Fruit fly (Drosophila melanogaster) whole organism, prepupa: ENCODE data around the gene NP15.6.

Source experiments
- Blimp-1 ChIP-seq: fragments of 200-800 bp; sonication (Bioruptor generic); optimal IDR thresholded peaks from 3 replicates; lab custom pipeline; 2017; ENCODE audit warnings: missing biosample characterization, missing genetic modification characterization, mild to moderate bottlenecking, moderate library complexity, missing genetic modification reagents
- CG10631 ChIP-seq: fragments of 200-800 bp; sonication (Bioruptor generic); optimal IDR thresholded peaks from 2 replicates; lab custom pipeline; 2016; ENCODE audit warnings: missing biosample characterization, missing genetic modification characterization
- CG10669 ChIP-seq: fragments of 200-800 bp; sonication (Bioruptor generic); optimal IDR thresholded peaks from 3 replicates; lab custom pipeline; 2018; ENCODE audit warnings: missing biosample characterization, mild to moderate bottlenecking, missing genetic modification characterization, moderate library complexity
- CG11294 ChIP-seq: fragments of 200-800 bp; sonication (Bioruptor generic); IDR thresholded peaks from 2 replicates; pipeline ENCODE4 v1.3.6; 2022; ENCODE audit warnings: missing biosample characterization, missing genetic modification characterization
- CG11762 ChIP-seq: fragments of 200-800 bp; sonication (Bioruptor generic); optimal IDR thresholded peaks from 3 replicates; lab custom pipeline; 2016; ENCODE audit warnings: missing biosample characterization, missing genetic modification characterization; ENCODE audit not compliant: insufficient read depth
- CG15336 ChIP-seq: fragments of 200-800 bp; sonication (Bioruptor generic); IDR thresholded peaks from 2 replicates; pipeline ENCODE4 v1.3.6; 2022; ENCODE audit warnings: missing biosample characterization, missing genetic modification characterization
- CG3032 ChIP-seq: fragments of 200-800 bp; optimal IDR thresholded peaks from 2 replicates; lab custom pipeline; 2019; ENCODE audit warnings: missing biosample characterization, mild to moderate bottlenecking, missing genetic modification characterization, moderate library complexity
- CG31627 ChIP-seq: fragments of 200-800 bp; sonication (Bioruptor generic); optimal IDR thresholded peaks from 3 replicates; lab custom pipeline; 2016; ENCODE audit warnings: missing biosample characterization, missing genetic modification characterization
- CG32006 ChIP-seq: fragments of 200-800 bp; sonication (Bioruptor generic); optimal IDR thresholded peaks from 3 replicates; lab custom pipeline; 2017; ENCODE audit warnings: missing biosample characterization, mild to moderate bottlenecking, missing genetic modification characterization
- CG34406 ChIP-seq: fragments of 200-800 bp; sonication (Bioruptor generic); optimal IDR thresholded peaks from 3 replicates; lab custom pipeline; 2016; ENCODE audit warnings: missing biosample characterization, missing genetic modification characterization
- CG3919 ChIP-seq: fragments of 200-800 bp; sonication (Bioruptor generic); optimal IDR thresholded peaks from 3 replicates; lab custom pipeline; 2016; ENCODE audit warnings: missing biosample characterization, missing genetic modification characterization
- CG4318 ChIP-seq: fragments of 200-800 bp; sonication (Bioruptor generic); optimal IDR thresholded peaks from 3 replicates; lab custom pipeline; 2017; ENCODE audit warnings: missing biosample characterization, mild to moderate bottlenecking, missing genetic modification characterization
- CG6163 ChIP-seq: fragments of 200-800 bp; sonication (Bioruptor generic); IDR thresholded peaks from 3 replicates; pipeline ENCODE4 v1.3.6; 2022; ENCODE audit warnings: missing biosample characterization, missing genetic modification characterization
- CG6276 ChIP-seq: fragments of 200-800 bp; sonication (Bioruptor generic); optimal IDR thresholded peaks from 2 replicates; lab custom pipeline; 2017; ENCODE audit warnings: missing biosample characterization, mild to moderate bottlenecking, missing genetic modification characterization
- CG6808 ChIP-seq: fragments of 200-800 bp; sonication (Bioruptor generic); optimal IDR thresholded peaks from 3 replicates; lab custom pipeline; 2017; ENCODE audit warnings: missing biosample characterization, missing genetic modification characterization, mild to moderate bottlenecking, moderate library complexity, missing genetic modification reagents
- CG6854 ChIP-seq: fragments of 200-800 bp; sonication (Bioruptor generic); optimal IDR thresholded peaks from 2 replicates; lab custom pipeline; 2017; ENCODE audit warnings: missing biosample characterization, mild to moderate bottlenecking, missing genetic modification characterization
- CG8119 ChIP-seq: fragments of 200-800 bp; sonication (Bioruptor generic); IDR thresholded peaks from 3 replicates; pipeline ENCODE4 v1.3.6; 2022; ENCODE audit warnings: missing biosample characterization, missing genetic modification characterization
- CG8319 ChIP-seq: fragments of 200-800 bp; sonication (Bioruptor generic); optimal IDR thresholded peaks from 3 replicates; lab custom pipeline; 2016; ENCODE audit warnings: missing biosample characterization, missing genetic modification characterization
- CG8632 ChIP-seq: fragments of 200-800 bp; sonication (Bioruptor generic); optimal IDR thresholded peaks from 3 replicates; lab custom pipeline; 2016; ENCODE audit warnings: missing biosample characterization, missing genetic modification characterization
- CG9139 ChIP-seq: fragments of 200-800 bp; sonication (Bioruptor generic); optimal IDR thresholded peaks from 3 replicates; lab custom pipeline; 2017; ENCODE audit warnings: missing biosample characterization, mild to moderate bottlenecking, missing genetic modification characterization
- Eip75B ChIP-seq: fragments of 200-800 bp; sonication (Bioruptor generic); optimal IDR thresholded peaks from 3 replicates; lab custom pipeline; 2016; ENCODE audit warnings: missing biosample characterization, missing genetic modification characterization
- Ets21C ChIP-seq: fragments of 200-800 bp; sonication (Bioruptor generic); optimal IDR thresholded peaks from 3 replicates; lab custom pipeline; 2016; ENCODE audit warnings: missing biosample characterization, missing genetic modification characterization
- Gug ChIP-seq: fragments of 200-800 bp; sonication (Bioruptor generic); IDR thresholded peaks from 2 replicates; pipeline ENCODE4 v1.3.6; 2022; ENCODE audit warnings: missing biosample characterization, missing genetic modification characterization
- Lpt ChIP-seq: fragments of 200-800 bp; sonication (Bioruptor generic); optimal IDR thresholded peaks from 3 replicates; lab custom pipeline; 2016; ENCODE audit warnings: missing biosample characterization, missing genetic modification characterization
- Met ChIP-seq: fragments of 200-800 bp; sonication (Bioruptor generic); optimal IDR thresholded peaks from 3 replicates; lab custom pipeline; 2016; ENCODE audit warnings: missing biosample characterization, missing genetic modification characterization
- OdsH ChIP-seq: fragments of 200-800 bp; sonication (Bioruptor generic); optimal IDR thresholded peaks from 3 replicates; lab custom pipeline; 2016; ENCODE audit warnings: missing biosample characterization, missing genetic modification characterization
- Smox ChIP-seq: fragments of 200-800 bp; sonication (Bioruptor generic); optimal IDR thresholded peaks from 3 replicates; lab custom pipeline; 2016; ENCODE audit warnings: missing biosample characterization, missing genetic modification characterization
- Sox102F ChIP-seq: fragments of 200-800 bp; sonication (Bioruptor generic); optimal IDR thresholded peaks from 2 replicates; lab custom pipeline; 2016; ENCODE audit warnings: missing biosample characterization, mild to moderate bottlenecking, missing genetic modification characterization
- Sox14 ChIP-seq: fragments of 200-800 bp; sonication (Bioruptor generic); optimal IDR thresholded peaks from 3 replicates; lab custom pipeline; 2016; ENCODE audit warnings: missing biosample characterization, missing genetic modification characterization
- Sox15 ChIP-seq: fragments of 200-800 bp; sonication (Bioruptor generic); optimal IDR thresholded peaks from 3 replicates; lab custom pipeline; 2016; ENCODE audit warnings: missing biosample characterization, missing genetic modification characterization
- achi ChIP-seq: fragments of 200-800 bp; sonication (Bioruptor generic); optimal IDR thresholded peaks from 3 replicates; lab custom pipeline; 2016; ENCODE audit warnings: missing biosample characterization, missing genetic modification characterization
- cyc ChIP-seq: fragments of 200-800 bp; sonication (Bioruptor generic); optimal IDR thresholded peaks from 3 replicates; lab custom pipeline; 2016; ENCODE audit warnings: missing biosample characterization, missing genetic modification characterization
- dac ChIP-seq: fragments of 200-800 bp; sonication (Bioruptor generic); optimal IDR thresholded peaks from 2 replicates; lab custom pipeline; 2017; ENCODE audit warnings: missing biosample characterization, mild to moderate bottlenecking, missing genetic modification characterization
- dsx ChIP-seq: fragments of 200-800 bp; optimal IDR thresholded peaks from 3 replicates; lab custom pipeline; 2019; ENCODE audit warnings: missing biosample characterization, mild to moderate bottlenecking, missing genetic modification characterization, moderate library complexity; ENCODE audit not compliant: poor library complexity, severe bottlenecking
- eg ChIP-seq: fragments of 200-800 bp; sonication (Bioruptor generic); IDR thresholded peaks from 3 replicates; pipeline ENCODE4 v1.3.6; 2022; ENCODE audit warnings: missing biosample characterization, missing genetic modification characterization
- esn ChIP-seq: fragments of 200-800 bp; sonication (Bioruptor generic); optimal IDR thresholded peaks from 2 replicates; lab custom pipeline; 2016; ENCODE audit warnings: missing biosample characterization, mild to moderate bottlenecking, missing genetic modification characterization, moderate library complexity
- fd59A ChIP-seq: fragments of 200-800 bp; sonication (Bioruptor generic); optimal IDR thresholded peaks from 2 replicates; lab custom pipeline; 2017; ENCODE audit warnings: missing biosample characterization, mild to moderate bottlenecking, missing genetic modification characterization, missing genetic modification reagents
- fd85E ChIP-seq: fragments of 200-800 bp; sonication (Bioruptor generic); optimal IDR thresholded peaks from 3 replicates; lab custom pipeline; 2016; ENCODE audit warnings: missing biosample characterization, missing genetic modification characterization
- fkh ChIP-seq: fragments of 200-800 bp; sonication (Bioruptor generic); optimal IDR thresholded peaks from 3 replicates; lab custom pipeline; 2017; ENCODE audit warnings: missing biosample characterization, mild to moderate bottlenecking, missing genetic modification characterization, moderate library complexity
- lz ChIP-seq: fragments of 200-800 bp; sonication (Bioruptor generic); optimal IDR thresholded peaks from 3 replicates; lab custom pipeline; 2016; ENCODE audit warnings: missing biosample characterization, missing genetic modification characterization
- pdm3 ChIP-seq: fragments of 200-800 bp; sonication (Bioruptor generic); optimal IDR thresholded peaks from 3 replicates; lab custom pipeline; 2016; ENCODE audit warnings: missing biosample characterization, missing genetic modification characterization
- salr ChIP-seq, 2 experiments: fragments of 200-800 bp; sonication (Bioruptor generic); optimal IDR thresholded peaks; 3 replicates each; lab custom pipeline; 2016 to 2018; ENCODE audit warnings: missing biosample characterization in 2 of 2, missing genetic modification characterization in 2 of 2, mild to moderate bottlenecking in 1 of 2
- spab ChIP-seq: fragments of 200-800 bp; sonication (Bioruptor generic); optimal IDR thresholded peaks from 2 replicates; lab custom pipeline; 2017; ENCODE audit warnings: missing biosample characterization, mild to moderate bottlenecking, missing genetic modification characterization, missing genetic modification reagents
- ss ChIP-seq, 2 experiments: fragments of 200-800 bp; sonication (Bioruptor generic); optimal IDR thresholded peaks; 2 replicates in 1 of 2; 3 replicates in 1 of 2; lab custom pipeline; 2017 to 2018; ENCODE audit warnings: mild to moderate bottlenecking in 2 of 2, missing biosample characterization in 2 of 2, missing genetic modification characterization in 2 of 2, moderate library complexity in 1 of 2
- svp ChIP-seq: fragments of 200-800 bp; sonication (Bioruptor generic); peaks from one replicate; lab custom pipeline; 2016; ENCODE audit warnings: missing biosample characterization, missing genetic modification characterization
- vri ChIP-seq: fragments of 200-800 bp; sonication (Bioruptor generic); optimal IDR thresholded peaks from 3 replicates; lab custom pipeline; 2016; ENCODE audit warnings: missing biosample characterization, mild to moderate bottlenecking, missing genetic modification characterization

The NP15.6 gene

DNA sequence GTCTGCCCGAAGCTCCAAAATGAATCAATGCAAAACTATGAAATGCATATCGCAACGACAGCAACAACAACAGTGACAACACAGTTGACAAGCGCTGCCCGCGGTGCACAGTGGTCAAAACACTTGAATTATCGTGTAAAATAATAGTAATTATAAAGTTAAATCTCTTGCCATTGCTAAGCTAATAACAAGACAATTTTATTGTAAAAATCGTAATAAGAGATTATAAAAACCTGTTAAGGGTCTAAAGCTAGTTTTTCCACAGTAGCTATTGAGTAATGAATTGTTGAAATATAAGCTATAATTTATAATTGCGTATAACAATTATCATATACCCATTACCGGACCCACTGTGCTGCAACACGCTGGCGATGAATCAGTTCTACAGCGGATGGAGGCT is 45.8 kb downstream of the NP15.6 start (continued):
- peak; percentile 59 for TF ChIP-seq Ets21C (GFP tag; lab: Kevin White, UChicago)
- peak; percentile 79 for TF ChIP-seq Met (GFP tag; lab: Kevin White, UChicago)
- TF ChIP-seq CG9139: peak; percentile 88
- TF ChIP-seq svp (GFP tag; lab: Kevin White, UChicago): peak; percentile 89
- no peak for TF ChIP-seq fkh (GFP tag; lab: Kevin White, UChicago)
- peak; percentile 92 for TF ChIP-seq CG10669 (GFP tag; lab: Kevin White, UChicago)
- TF ChIP-seq fd59A (GFP tag; lab: Kevin White, UChicago): peak; percentile 87
- TF ChIP-seq Blimp-1 (GFP tag; lab: Kevin White, UChicago): peak; percentile 27
- peak; percentile 94 for TF ChIP-seq CG15336 (GFP tag; lab: Robert Waterston, UW)
- peak; percentile 89 for TF ChIP-seq CG3919 (GFP tag; lab: Kevin White, UChicago)
- peak; percentile 77 for TF ChIP-seq Smox (GFP tag; lab: Kevin White, UChicago)
- peak; percentile 90 for TF ChIP-seq OdsH (GFP tag; lab: Kevin White, UChicago)
- TF ChIP-seq Sox15 (GFP tag; lab: Kevin White, UChicago): peak; percentile 67
- peak; percentile 2 for TF ChIP-seq vri (GFP tag; lab: Kevin White, UChicago)
- peak; percentile 92 for TF ChIP-seq CG6808 (GFP tag; lab: Kevin White, UChicago)
- peak; percentile 88 for TF ChIP-seq Sox14 (GFP tag; lab: Kevin White, UChicago)
- TF ChIP-seq CG3032 (tag; lab: Kevin White, UChicago): peak; percentile 92
- TF ChIP-seq CG6276 (GFP tag; lab: Kevin White, UChicago): peak; percentile 89
- TF ChIP-seq CG10631 (GFP tag; lab: Kevin White, UChicago): peak; percentile 87
- peak; percentile 60 for TF ChIP-seq CG31627 (GFP tag; lab: Kevin White, UChicago)
- TF ChIP-seq dac (GFP tag; lab: Kevin White, UChicago): peak; percentile 73

DNA sequence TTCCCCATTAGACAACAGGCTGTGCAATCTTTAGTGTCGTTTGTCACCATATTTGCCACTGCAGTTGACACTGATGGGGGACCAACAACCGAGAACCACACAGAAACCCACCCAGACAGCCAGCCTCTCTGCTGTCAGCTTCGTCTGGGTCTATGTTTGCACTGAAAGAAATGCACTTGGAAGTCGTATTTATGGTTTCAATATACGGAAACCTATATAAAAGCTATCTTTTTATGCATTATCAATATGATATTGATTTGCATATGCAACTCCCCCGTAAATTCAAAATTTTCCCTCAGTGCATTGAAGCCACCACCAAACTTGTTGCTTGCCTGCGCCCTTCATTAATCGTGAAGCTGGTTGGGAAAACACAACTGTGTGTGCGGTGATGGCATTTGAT is 47.0 kb downstream of the NP15.6 start:
- TF ChIP-seq achi (GFP tag; lab: Kevin White, UChicago): peak; percentile 61
- TF ChIP-seq spab (GFP tag; lab: Kevin White, UChicago): peak; percentile 28
- TF ChIP-seq CG6276 (GFP tag; lab: Kevin White, UChicago): peak; percentile 69
- peak; percentile 2 for TF ChIP-seq Sox15 (GFP tag; lab: Kevin White, UChicago)
- peak; percentile 13 for TF ChIP-seq Sox102F (GFP tag; lab: Kevin White, UChicago)
- peak; percentile 11 for TF ChIP-seq lz
- peak; percentile 22 for TF ChIP-seq CG34406 (GFP tag; lab: Kevin White, UChicago)
- no peak for TF ChIP-seq Smox (GFP tag; lab: Kevin White, UChicago)
- peak; percentile 73 for TF ChIP-seq CG32006 (GFP tag; lab: Kevin White, UChicago)
- TF ChIP-seq CG3919 (GFP tag; lab: Kevin White, UChicago): peak; percentile 71
- peak; percentile 47 for TF ChIP-seq dsx (GFP tag; lab: Kevin White, UChicago)
- TF ChIP-seq CG4318 (GFP tag; lab: Kevin White, UChicago): peak; percentile 34
- TF ChIP-seq svp (GFP tag; lab: Kevin White, UChicago): peak; percentile 29
- peak; percentile 29 for TF ChIP-seq CG3032 (tag; lab: Kevin White, UChicago)
- peak in 1 of 2 experiments; percentile 0 for TF ChIP-seq ss (GFP tag; optimal IDR thresholded peaks at IDR 0.05; lab: Kevin White, UChicago)
- TF ChIP-seq CG31627 (GFP tag; lab: Kevin White, UChicago): peak; percentile 22
- TF ChIP-seq CG8632: peak; percentile 6
- peak; percentile 53 for TF ChIP-seq OdsH (GFP tag; lab: Kevin White, UChicago)
- TF ChIP-seq pdm3: peak; percentile 60
- peak; percentile 48 for TF ChIP-seq Lpt
- no peak for TF ChIP-seq fd85E (GFP tag; lab: Kevin White, UChicago)
- peak; percentile 77 for TF ChIP-seq CG11294 (GFP tag; lab: Robert Waterston, UW)
- no peak for TF ChIP-seq dac (GFP tag; lab: Kevin White, UChicago)
- no peak for TF ChIP-seq esn (GFP tag; lab: Kevin White, UChicago)
- no peak for TF ChIP-seq CG6854
- TF ChIP-seq CG6163 (GFP tag; lab: Robert Waterston, UW): peak; percentile 91
- peak; percentile 18 for TF ChIP-seq Met (GFP tag; lab: Kevin White, UChicago)
- peak; percentile 10 for TF ChIP-seq fd59A (GFP tag; lab: Kevin White, UChicago)
- no peak for TF ChIP-seq CG11762 (GFP tag; lab: Kevin White, UChicago)
- TF ChIP-seq cyc (GFP tag; lab: Kevin White, UChicago): peak; percentile 19
- TF ChIP-seq Gug: peak; percentile 76
- TF ChIP-seq Ets21C (GFP tag; lab: Kevin White, UChicago): no peak
- peak; percentile 74 for TF ChIP-seq CG15336 (GFP tag; lab: Robert Waterston, UW)
- TF ChIP-seq CG8319 (GFP tag; lab: Kevin White, UChicago): peak; percentile 10
- peak; percentile 71 for TF ChIP-seq Eip75B (GFP tag; lab: Kevin White, UChicago)
- TF ChIP-seq Blimp-1 (GFP tag; lab: Kevin White, UChicago): no peak
- peak; percentile 41 for TF ChIP-seq CG6808 (GFP tag; lab: Kevin White, UChicago)
- peak; percentile 85 for TF ChIP-seq eg (GFP tag; lab: Robert Waterston, UW)
- TF ChIP-seq salr (GFP tag; optimal IDR thresholded peaks at IDR 0.05; lab: Kevin White, UChicago): peak; percentile 12 to 56
- TF ChIP-seq CG8119: peak; percentile 74
